Fruit fly (Drosophila melanogaster) whole organism, prepupa: ENCODE results near the gene CG17292.
A peak's percentile ranks its signal among the peaks of the same experiment; 100 is the strongest.

ENCODE experiments used
- CG10631 ChIP-seq: fragments of 200-800 bp; sonication (Bioruptor generic); optimal IDR thresholded peaks from 2 replicates; lab custom pipeline; 2016; ENCODE audit warnings: missing biosample characterization, missing genetic modification characterization
- CG10669 ChIP-seq: fragments of 200-800 bp; sonication (Bioruptor generic); optimal IDR thresholded peaks from 3 replicates; lab custom pipeline; 2018; ENCODE audit warnings: missing biosample characterization, mild to moderate bottlenecking, missing genetic modification characterization, moderate library complexity
- CG11294 ChIP-seq: fragments of 200-800 bp; sonication (Bioruptor generic); IDR thresholded peaks from 2 replicates; pipeline ENCODE4 v1.3.6; 2022; ENCODE audit warnings: missing biosample characterization, missing genetic modification characterization
- CG15336 ChIP-seq: fragments of 200-800 bp; sonication (Bioruptor generic); IDR thresholded peaks from 2 replicates; pipeline ENCODE4 v1.3.6; 2022; ENCODE audit warnings: missing biosample characterization, missing genetic modification characterization
- CG1621 ChIP-seq: fragments of 200-800 bp; sonication (Bioruptor generic); optimal IDR thresholded peaks from 3 replicates; lab custom pipeline; 2018; ENCODE audit warnings: missing biosample characterization, mild to moderate bottlenecking, missing genetic modification characterization
- CG31627 ChIP-seq: fragments of 200-800 bp; sonication (Bioruptor generic); optimal IDR thresholded peaks from 3 replicates; lab custom pipeline; 2016; ENCODE audit warnings: missing biosample characterization, missing genetic modification characterization
- CG32006 ChIP-seq: fragments of 200-800 bp; sonication (Bioruptor generic); optimal IDR thresholded peaks from 3 replicates; lab custom pipeline; 2017; ENCODE audit warnings: missing biosample characterization, mild to moderate bottlenecking, missing genetic modification characterization
- CG34406 ChIP-seq: fragments of 200-800 bp; sonication (Bioruptor generic); optimal IDR thresholded peaks from 3 replicates; lab custom pipeline; 2016; ENCODE audit warnings: missing biosample characterization, missing genetic modification characterization
- CG3919 ChIP-seq: fragments of 200-800 bp; sonication (Bioruptor generic); optimal IDR thresholded peaks from 3 replicates; lab custom pipeline; 2016; ENCODE audit warnings: missing biosample characterization, missing genetic modification characterization
- CG4318 ChIP-seq: fragments of 200-800 bp; sonication (Bioruptor generic); optimal IDR thresholded peaks from 3 replicates; lab custom pipeline; 2017; ENCODE audit warnings: missing biosample characterization, mild to moderate bottlenecking, missing genetic modification characterization
- CG6792 ChIP-seq: fragments of 200-800 bp; sonication (Bioruptor generic); optimal IDR thresholded peaks from 3 replicates; lab custom pipeline; 2016; ENCODE audit warnings: missing biosample characterization, missing genetic modification characterization
- CG8119 ChIP-seq: fragments of 200-800 bp; sonication (Bioruptor generic); IDR thresholded peaks from 3 replicates; pipeline ENCODE4 v1.3.6; 2022; ENCODE audit warnings: missing biosample characterization, missing genetic modification characterization
- CG8319 ChIP-seq: fragments of 200-800 bp; sonication (Bioruptor generic); optimal IDR thresholded peaks from 3 replicates; lab custom pipeline; 2016; ENCODE audit warnings: missing biosample characterization, missing genetic modification characterization
- CG8632 ChIP-seq: fragments of 200-800 bp; sonication (Bioruptor generic); optimal IDR thresholded peaks from 3 replicates; lab custom pipeline; 2016; ENCODE audit warnings: missing biosample characterization, missing genetic modification characterization
- CG9139 ChIP-seq: fragments of 200-800 bp; sonication (Bioruptor generic); optimal IDR thresholded peaks from 3 replicates; lab custom pipeline; 2017; ENCODE audit warnings: missing biosample characterization, mild to moderate bottlenecking, missing genetic modification characterization
- Eip75B ChIP-seq: fragments of 200-800 bp; sonication (Bioruptor generic); optimal IDR thresholded peaks from 3 replicates; lab custom pipeline; 2016; ENCODE audit warnings: missing biosample characterization, missing genetic modification characterization
- Eip78C ChIP-seq: fragments of 200-800 bp; sonication (Bioruptor generic); peaks from one replicate; lab custom pipeline; 2016; ENCODE audit warnings: missing biosample characterization, missing genetic modification characterization
- Hr38 ChIP-seq: sonication (Bioruptor generic); optimal IDR thresholded peaks from 2 replicates; lab custom pipeline; 2016; ENCODE audit warnings: missing biosample characterization, missing genetic modification characterization
- Hr39 ChIP-seq: fragments of 200-800 bp; sonication (Bioruptor generic); optimal IDR thresholded peaks from 2 replicates; lab custom pipeline; 2016; ENCODE audit warnings: missing biosample characterization, missing genetic modification characterization
- Met ChIP-seq: fragments of 200-800 bp; sonication (Bioruptor generic); optimal IDR thresholded peaks from 3 replicates; lab custom pipeline; 2016; ENCODE audit warnings: missing biosample characterization, missing genetic modification characterization
- OdsH ChIP-seq: fragments of 200-800 bp; sonication (Bioruptor generic); optimal IDR thresholded peaks from 3 replicates; lab custom pipeline; 2016; ENCODE audit warnings: missing biosample characterization, missing genetic modification characterization
- Smox ChIP-seq: fragments of 200-800 bp; sonication (Bioruptor generic); optimal IDR thresholded peaks from 3 replicates; lab custom pipeline; 2016; ENCODE audit warnings: missing biosample characterization, missing genetic modification characterization
- Sox102F ChIP-seq: fragments of 200-800 bp; sonication (Bioruptor generic); optimal IDR thresholded peaks from 2 replicates; lab custom pipeline; 2016; ENCODE audit warnings: missing biosample characterization, mild to moderate bottlenecking, missing genetic modification characterization
- Sox14 ChIP-seq: fragments of 200-800 bp; sonication (Bioruptor generic); optimal IDR thresholded peaks from 3 replicates; lab custom pipeline; 2016; ENCODE audit warnings: missing biosample characterization, missing genetic modification characterization
- acj6 ChIP-seq: fragments of 200-800 bp; sonication (Bioruptor generic); optimal IDR thresholded peaks from 3 replicates; lab custom pipeline; 2016; ENCODE audit warnings: missing biosample characterization, missing genetic modification characterization
- cyc ChIP-seq: fragments of 200-800 bp; sonication (Bioruptor generic); optimal IDR thresholded peaks from 3 replicates; lab custom pipeline; 2016; ENCODE audit warnings: missing biosample characterization, missing genetic modification characterization
- dsx ChIP-seq: fragments of 200-800 bp; optimal IDR thresholded peaks from 3 replicates; lab custom pipeline; 2019; ENCODE audit warnings: missing biosample characterization, mild to moderate bottlenecking, missing genetic modification characterization, moderate library complexity; ENCODE audit not compliant: poor library complexity, severe bottlenecking
- eg ChIP-seq: fragments of 200-800 bp; sonication (Bioruptor generic); IDR thresholded peaks from 3 replicates; pipeline ENCODE4 v1.3.6; 2022; ENCODE audit warnings: missing biosample characterization, missing genetic modification characterization
- esn ChIP-seq: fragments of 200-800 bp; sonication (Bioruptor generic); optimal IDR thresholded peaks from 2 replicates; lab custom pipeline; 2016; ENCODE audit warnings: missing biosample characterization, mild to moderate bottlenecking, missing genetic modification characterization, moderate library complexity
- fd85E ChIP-seq: fragments of 200-800 bp; sonication (Bioruptor generic); optimal IDR thresholded peaks from 3 replicates; lab custom pipeline; 2016; ENCODE audit warnings: missing biosample characterization, missing genetic modification characterization
- fkh ChIP-seq: fragments of 200-800 bp; sonication (Bioruptor generic); optimal IDR thresholded peaks from 3 replicates; lab custom pipeline; 2017; ENCODE audit warnings: missing biosample characterization, mild to moderate bottlenecking, missing genetic modification characterization, moderate library complexity
- lz ChIP-seq: fragments of 200-800 bp; sonication (Bioruptor generic); optimal IDR thresholded peaks from 3 replicates; lab custom pipeline; 2016; ENCODE audit warnings: missing biosample characterization, missing genetic modification characterization
- net ChIP-seq: fragments of 200-800 bp; sonication (Bioruptor generic); optimal IDR thresholded peaks from 3 replicates; lab custom pipeline; 2016; ENCODE audit warnings: missing biosample characterization, missing genetic modification characterization
- pdm3 ChIP-seq: fragments of 200-800 bp; sonication (Bioruptor generic); optimal IDR thresholded peaks from 3 replicates; lab custom pipeline; 2016; ENCODE audit warnings: missing biosample characterization, missing genetic modification characterization
- salr ChIP-seq, 2 experiments: fragments of 200-800 bp; sonication (Bioruptor generic); optimal IDR thresholded peaks; 3 replicates each; lab custom pipeline; 2016 to 2018; ENCODE audit warnings: missing biosample characterization in 2 of 2, missing genetic modification characterization in 2 of 2, mild to moderate bottlenecking in 1 of 2
- ss ChIP-seq, 2 experiments: fragments of 200-800 bp; sonication (Bioruptor generic); optimal IDR thresholded peaks; 2 replicates in 1 of 2; 3 replicates in 1 of 2; lab custom pipeline; 2017 to 2018; ENCODE audit warnings: mild to moderate bottlenecking in 2 of 2, missing biosample characterization in 2 of 2, missing genetic modification characterization in 2 of 2, moderate library complexity in 1 of 2
- svp ChIP-seq: fragments of 200-800 bp; sonication (Bioruptor generic); peaks from one replicate; lab custom pipeline; 2016; ENCODE audit warnings: missing biosample characterization, missing genetic modification characterization
- topi ChIP-seq: fragments of 200-800 bp; sonication (Bioruptor generic); optimal IDR thresholded peaks from 3 replicates; lab custom pipeline; 2016; ENCODE audit warnings: missing biosample characterization, missing genetic modification characterization
- vri ChIP-seq: fragments of 200-800 bp; sonication (Bioruptor generic); optimal IDR thresholded peaks from 3 replicates; lab custom pipeline; 2016; ENCODE audit warnings: missing biosample characterization, mild to moderate bottlenecking, missing genetic modification characterization

Gene CG17292

DNA sequence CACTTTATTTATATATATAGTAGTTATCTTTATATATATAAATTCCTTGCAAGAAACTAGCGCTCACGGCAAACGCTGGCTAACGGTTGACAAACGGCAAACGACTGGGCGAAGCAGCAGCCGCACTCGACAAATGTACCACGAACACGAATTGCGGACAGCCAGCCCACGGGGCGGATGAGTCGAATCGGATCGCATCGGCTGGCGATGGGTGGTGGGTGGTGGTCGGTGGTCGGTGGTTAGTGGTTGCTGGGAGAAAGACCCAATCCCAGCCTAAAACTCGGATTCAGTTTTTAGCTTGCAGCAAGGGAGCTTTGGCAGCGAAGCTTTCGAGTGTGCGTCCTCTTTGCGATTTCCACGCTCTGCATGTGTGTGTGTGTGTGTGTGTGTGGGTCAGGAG lies 45.1 kb upstream of the CG17292 start, which contains the start of gene CG7781:
TSS of gene CG7781 (minus strand) at position 260 of the 400 bp plus-strand sequence.
- TF ChIP-seq salr (GFP tag; optimal IDR thresholded peaks at IDR 0.05; lab: Kevin White, UChicago) (no peak), CG9139 (GFP tag; lab: Kevin White, UChicago) (no peak), eg (GFP tag; lab: Robert Waterston, UW) (0 out of 3 replicates have a peak, but pooled peaks have one; percentile 13), CG8119 (GFP tag; lab: Robert Waterston, UW) (0 out of 3 replicates have a peak, but pooled peaks have one; percentile 13), CG15336 (GFP tag; lab: Robert Waterston, UW) (peak; percentile 37; the same call in 1 of the 2 replicates)

DNA sequence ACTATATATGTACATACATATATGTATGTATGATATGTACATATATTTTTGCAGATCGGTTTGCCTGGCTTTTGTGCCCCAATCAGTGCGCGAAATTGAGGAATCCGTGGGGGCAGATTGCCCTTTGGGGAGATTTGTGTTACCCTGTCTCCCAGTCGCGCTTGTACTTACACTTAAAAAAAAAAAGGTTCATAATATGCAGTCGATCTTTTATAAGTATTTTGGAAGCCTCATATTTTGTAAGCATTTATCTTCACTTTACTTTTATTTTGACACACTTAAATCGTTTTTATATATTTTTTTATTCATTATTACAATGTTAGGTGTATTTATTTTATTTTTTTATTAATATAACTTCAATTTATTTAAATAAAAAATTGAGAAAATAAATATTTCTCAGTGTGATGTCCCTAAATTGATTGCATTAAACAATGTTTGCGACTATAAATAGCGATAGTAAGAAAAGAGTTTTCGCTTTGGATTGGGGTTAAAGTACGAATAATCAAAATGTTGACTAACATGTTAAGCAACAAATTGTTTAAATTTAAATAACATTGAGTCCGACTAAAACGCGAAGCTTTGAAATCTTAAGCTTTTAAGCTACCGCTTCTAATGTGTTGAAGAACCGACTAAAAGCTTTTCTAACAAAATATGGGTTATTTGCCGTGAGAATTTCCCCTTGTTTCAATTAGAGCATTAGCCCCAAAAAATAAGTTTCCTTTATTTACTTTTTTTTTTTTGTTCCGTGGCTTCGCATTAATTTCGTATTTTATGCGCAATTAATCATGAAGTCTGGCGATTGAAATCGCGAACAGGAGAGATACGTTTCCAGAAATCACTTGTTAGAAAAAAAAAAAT lies 43.6 kb upstream of the CG17292 start:
- TF ChIP-seq Eip78C (GFP tag; lab: Kevin White, UChicago) (peak; percentile 80), CG15336 (GFP tag; lab: Robert Waterston, UW) (peak; percentile 62; the same call in 1 of the 2 replicates), dsx (GFP tag; lab: Kevin White, UChicago) (peak; percentile 4), OdsH (peak; percentile 36), net (GFP tag; lab: Kevin White, UChicago) (no peak), Sox102F (peak; percentile 31), Hr39 (GFP tag; lab: Kevin White, UChicago) (peak; percentile 16), Met (GFP tag; lab: Kevin White, UChicago) (peak; percentile 44), salr (GFP tag; optimal IDR thresholded peaks at IDR 0.05; lab: Kevin White, UChicago) (no peak), CG10669 (no peak), Hr38 (GFP tag; lab: Kevin White, UChicago) (no peak), CG4318 (GFP tag; lab: Kevin White, UChicago) (peak; percentile 11), CG8319 (no peak), CG11294 (GFP tag; lab: Robert Waterston, UW) (no peak), vri (GFP tag; lab: Kevin White, UChicago) (peak; percentile 3), CG31627 (GFP tag; lab: Kevin White, UChicago) (peak; percentile 6), CG34406 (peak; percentile 41), fd85E (GFP tag; lab: Kevin White, UChicago) (no peak), pdm3 (GFP tag; lab: Kevin White, UChicago) (peak; percentile 17), esn (GFP tag; lab: Kevin White, UChicago) (peak; percentile 58), eg (GFP tag; lab: Robert Waterston, UW) (peak; percentile 70; the same call in 1 of the 3 replicates), lz (GFP tag; lab: Kevin White, UChicago) (peak; percentile 30), ss (GFP tag; optimal IDR thresholded peaks at IDR 0.05; lab: Kevin White, UChicago) (no peak), CG8119 (GFP tag; lab: Robert Waterston, UW) (peak; percentile 59), CG10631 (peak; percentile 12), Eip75B (GFP tag; lab: Kevin White, UChicago) (no peak), acj6 (GFP tag; lab: Kevin White, UChicago) (peak; percentile 1), topi (GFP tag; lab: Kevin White, UChicago) (peak; percentile 27), Sox14 (GFP tag; lab: Kevin White, UChicago) (no peak), Smox (GFP tag; lab: Kevin White, UChicago) (peak; percentile 11), cyc (GFP tag; lab: Kevin White, UChicago) (peak; percentile 35), CG6792 (GFP tag; lab: Kevin White, UChicago) (peak; percentile 22), CG32006 (GFP tag; lab: Kevin White, UChicago) (peak; percentile 46), CG1621 (tag; lab: Kevin White, UChicago) (no peak), fkh (peak; percentile 19), CG3919 (no peak), CG8632 (GFP tag; lab: Kevin White, UChicago) (peak; percentile 28), svp (GFP tag; lab: Kevin White, UChicago) (peak; percentile 91)
